Worm (Caenorhabditis elegans): ENCODE measurements around the gene sre-9.

DNA sequence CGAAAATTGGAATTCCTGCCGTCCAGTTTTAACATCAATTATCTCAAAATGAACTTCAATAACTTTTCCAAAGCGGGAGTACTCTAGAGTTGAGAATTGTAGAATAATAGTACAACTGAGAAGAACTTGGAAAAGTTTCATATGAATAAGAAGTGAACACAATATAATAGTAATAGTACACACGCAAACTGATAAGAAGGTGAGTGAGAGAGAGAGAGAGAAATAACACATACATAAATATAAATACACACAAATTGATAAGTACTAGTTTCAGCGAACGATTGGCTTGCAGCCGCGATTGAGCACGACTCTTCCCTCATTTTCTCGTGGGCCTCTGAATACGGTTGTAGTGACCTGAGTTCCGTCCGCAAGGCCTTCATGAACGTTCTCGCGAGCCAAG lies 5.6 kb upstream of the sre-9 start, which contains the start of gene C17E7.13:
- TF ChIP-seq ztf-4 (tag; optimal IDR thresholded peaks at IDR 0.05) = no peak
- TF ChIP-seq nhr-237 (tag; optimal IDR thresholded peaks at IDR 0.05) = no peak
- no peak for TF ChIP-seq nhr-21 (tag; optimal IDR thresholded peaks at IDR 0.05)
- no peak for TF ChIP-seq ceh-82 (tag; optimal IDR thresholded peaks at IDR 0.05)
- TF ChIP-seq nhr-129 (tag; optimal IDR thresholded peaks at IDR 0.05) = no peak
- TF ChIP-seq nhr-12 (tag; optimal IDR thresholded peaks at IDR 0.05) = no peak
- TF ChIP-seq unc-62 (GFP tag; optimal IDR thresholded peaks at IDR 0.05) = no peak
- no peak for TF ChIP-seq lsy-2 (tag; optimal IDR thresholded peaks at IDR 0.05)
- TF ChIP-seq mab-5 (tag; optimal IDR thresholded peaks at IDR 0.05) = no peak
- TF ChIP-seq gmeb-1 (tag; optimal IDR thresholded peaks at IDR 0.05) = no peak

All from whole organism, L2 larva.